Worm (Caenorhabditis elegans) whole organism, L3 larva: Measurements from ENCODE around the gene fbxc-36.
"Not testable (repeated sequence)": the region's sequence is repeated elsewhere in the genome, so short reads cannot be mapped to it uniquely, and the experiment has no call there.

ENCODE experiments used
- ama-1 ChIP-seq: fragments of 150-350 bp; optimal IDR thresholded peaks from 2 replicates; lab custom pipeline; 2018
- ceh-82 ChIP-seq: fragments of 150-350 bp; optimal IDR thresholded peaks from 2 replicates; lab custom pipeline; 2014; ENCODE audit warnings: missing biosample characterization, missing genetic modification characterization
- ceh-9 ChIP-seq: sonication (generic microtip); optimal IDR thresholded peaks from 2 replicates; lab custom pipeline; 2018; ENCODE audit warnings: missing biosample characterization, missing genetic modification characterization
- daf-12 ChIP-seq: fragments of 150-350 bp; optimal IDR thresholded peaks from 2 replicates; lab custom pipeline; 2014; ENCODE audit warnings: missing biosample characterization, missing genetic modification reagents, missing genetic modification characterization
- egl-27 ChIP-seq: sonication (generic microtip); optimal IDR thresholded peaks from 4 replicates; lab custom pipeline; 2017; ENCODE audit warnings: missing biosample characterization, missing genetic modification reagents, missing genetic modification characterization
- egl-5 ChIP-seq: fragments of 150-350 bp; optimal IDR thresholded peaks from 2 replicates; lab custom pipeline; 2017; ENCODE audit warnings: missing biosample characterization, missing genetic modification reagents, missing genetic modification characterization, inconsistent platforms
- elt-2 ChIP-seq: sonication (generic microtip); optimal IDR thresholded peaks from 2 replicates; lab custom pipeline; 2016; ENCODE audit warnings: missing genetic modification reagents, mild to moderate bottlenecking, missing genetic modification characterization, missing compliant biosample characterization
- eor-1 ChIP-seq, 2 experiments: fragments of 150-350 bp; optimal IDR thresholded peaks; 2 replicates each; lab custom pipeline; 2014 to 2018; ENCODE audit warnings: missing biosample characterization in 2 of 2, missing genetic modification characterization in 2 of 2
- fkh-10 ChIP-seq: sonication (generic microtip); optimal IDR thresholded peaks from 2 replicates; lab custom pipeline; 2017; ENCODE audit warnings: missing biosample characterization, missing genetic modification reagents, missing genetic modification characterization
- fkh-2 ChIP-seq: fragments of 150-350 bp; optimal IDR thresholded peaks from 2 replicates; lab custom pipeline; 2014; ENCODE audit warnings: missing biosample characterization, missing genetic modification reagents, missing genetic modification characterization
- fos-1 ChIP-seq: fragments of 150-350 bp; optimal IDR thresholded peaks from 2 replicates; lab custom pipeline; 2014; ENCODE audit warnings: missing biosample characterization, missing genetic modification characterization
- hmg-11 ChIP-seq: sonication (generic microtip); optimal IDR thresholded peaks from 2 replicates; lab custom pipeline; 2016; ENCODE audit warnings: missing genetic modification characterization, missing compliant biosample characterization
- lin-15B ChIP-seq: fragments of 150-350 bp; optimal IDR thresholded peaks from 2 replicates; lab custom pipeline; 2014; ENCODE audit warnings: missing biosample characterization, missing genetic modification characterization
- lin-39 ChIP-seq: fragments of 150-350 bp; optimal IDR thresholded peaks from 2 replicates; lab custom pipeline; 2018; ENCODE audit warnings: missing biosample characterization, missing genetic modification reagents, missing genetic modification characterization
- mdl-1 ChIP-seq: fragments of 150-350 bp; optimal IDR thresholded peaks from 2 replicates; lab custom pipeline; 2014; ENCODE audit warnings: missing biosample characterization, missing genetic modification characterization
- mml-1 ChIP-seq: fragments of 150-350 bp; sonication (generic microtip); optimal IDR thresholded peaks from 3 replicates; lab custom pipeline; 2014; ENCODE audit warnings: missing biosample characterization, missing genetic modification characterization
- nfya-1 ChIP-seq: sonication (generic microtip); optimal IDR thresholded peaks from 2 replicates; lab custom pipeline; 2017; ENCODE audit warnings: missing genetic modification characterization, mild to moderate bottlenecking, missing compliant biosample characterization, antibody characterized with exemption, moderate library complexity; ENCODE audit not compliant: insufficient read depth
- nhr-11 ChIP-seq: fragments of 150-350 bp; optimal IDR thresholded peaks from 2 replicates; lab custom pipeline; 2014; ENCODE audit warnings: missing biosample characterization, missing genetic modification characterization
- nhr-12 ChIP-seq: fragments of 150-350 bp; optimal IDR thresholded peaks from 2 replicates; lab custom pipeline; 2014; ENCODE audit warnings: missing biosample characterization, missing genetic modification characterization
- nhr-237 ChIP-seq: fragments of 150-350 bp; optimal IDR thresholded peaks from 2 replicates; lab custom pipeline; 2014; ENCODE audit warnings: missing biosample characterization, missing genetic modification characterization
- nhr-43 ChIP-seq: sonication (generic microtip); optimal IDR thresholded peaks from 2 replicates; lab custom pipeline; 2016; ENCODE audit warnings: mild to moderate bottlenecking, missing genetic modification characterization, missing compliant biosample characterization; ENCODE audit not compliant: poor library complexity, severe bottlenecking
- nhr-67 ChIP-seq: fragments of 150-350 bp; optimal IDR thresholded peaks from 2 replicates; lab custom pipeline; 2014; ENCODE audit warnings: missing biosample characterization, missing genetic modification characterization
- nhr-76 ChIP-seq: fragments of 150-350 bp; sonication (generic microtip); optimal IDR thresholded peaks from 5 replicates; lab custom pipeline; 2014; ENCODE audit warnings: missing biosample characterization, missing genetic modification characterization
- pha-4 ChIP-seq: fragments of 150-350 bp; optimal IDR thresholded peaks from 2 replicates; lab custom pipeline; 2014; ENCODE audit warnings: missing biosample characterization, missing genetic modification reagents, missing genetic modification characterization
- pqm-1 ChIP-seq: fragments of 150-350 bp; optimal IDR thresholded peaks from 2 replicates; lab custom pipeline; 2017; ENCODE audit warnings: missing biosample characterization, missing genetic modification characterization, inconsistent platforms
- sea-2 ChIP-seq: fragments of 150-350 bp; sonication (generic microtip); optimal IDR thresholded peaks from 4 replicates; lab custom pipeline; 2014; ENCODE audit warnings: missing biosample characterization, missing genetic modification reagents, missing genetic modification characterization
- snpc-4 ChIP-seq: fragments of 150-350 bp; optimal IDR thresholded peaks from 2 replicates; lab custom pipeline; 2014; ENCODE audit warnings: missing biosample characterization, missing genetic modification characterization
- tbx-2 ChIP-seq: sonication (generic microtip); optimal IDR thresholded peaks from 2 replicates; lab custom pipeline; 2016; ENCODE audit warnings: mild to moderate bottlenecking, missing genetic modification characterization, missing compliant biosample characterization
- unc-39 ChIP-seq: sonication (generic microtip); optimal IDR thresholded peaks from 4 replicates; lab custom pipeline; 2017; ENCODE audit warnings: missing biosample characterization, missing genetic modification characterization
- unc-62 ChIP-seq: fragments of 150-350 bp; sonication (generic microtip); optimal IDR thresholded peaks from 4 replicates; lab custom pipeline; 2014; ENCODE audit warnings: missing biosample characterization, missing genetic modification reagents, missing genetic modification characterization
- zag-1 ChIP-seq: fragments of 150-350 bp; optimal IDR thresholded peaks from 2 replicates; lab custom pipeline; 2014; ENCODE audit warnings: missing biosample characterization, missing genetic modification characterization

Gene fbxc-36

ce11 chrII:972850-973249, 32.1 kb downstream of the fbxc-36 start, which contains the start of gene C32B5.15:
C32B5.15 (minus strand) TSS chrII:972950.
- TF ChIP-seq fkh-2 (tag; lab: Kevin White, UChicago) = no peak
- TF ChIP-seq nhr-43 (tag; lab: Kevin White, UChicago) = no peak
- no peak for TF ChIP-seq fos-1 (tag; lab: Kevin White, UChicago)
- no peak for TF ChIP-seq snpc-4 (tag; lab: Kevin White, UChicago)
- no peak for TF ChIP-seq nhr-11 (tag; lab: Kevin White, UChicago)
- TF ChIP-seq tbx-2 (tag; lab: Kevin White, UChicago) = no peak
- no peak for TF ChIP-seq sea-2 (GFP tag; lab: Kevin White, UChicago)
- no peak for TF ChIP-seq pha-4 (tag; lab: Kevin White, UChicago)
- TF ChIP-seq unc-62 (GFP tag; lab: Kevin White, UChicago) = no peak
- no peak for TF ChIP-seq lin-39 (tag; lab: Kevin White, UChicago)
- TF ChIP-seq nhr-12 (tag; lab: Kevin White, UChicago) = no peak
- no peak for TF ChIP-seq zag-1 (tag; lab: Kevin White, UChicago)
- TF ChIP-seq lin-15B (tag; lab: Kevin White, UChicago) = no peak

- TF ChIP-seq mdl-1 (no peak), pha-4 (tag; lab: Kevin White, UChicago) (no peak), nhr-237 (tag; lab: Kevin White, UChicago) (no peak), pqm-1 (no peak), tbx-2 (tag; lab: Kevin White, UChicago) (no peak), ceh-82 (tag; lab: Kevin White, UChicago) (no peak), daf-12 (no peak), nhr-43 (tag; lab: Kevin White, UChicago) (no peak), ama-1 (lab: Kevin White, UChicago) (no peak), ceh-9 (tag; lab: Kevin White, UChicago) (no peak), elt-2 (tag; lab: Kevin White, UChicago) (no peak), nhr-76 (tag; lab: Kevin White, UChicago) (no peak)
These were observed 33.2 kb downstream of the fbxc-36 start, which contains the start of gene fbxc-14 for ce11 chrII:973999-974398. fbxc-14 (plus strand) TSS chrII:974299.

- TF ChIP-seq nhr-12 (tag; lab: Kevin White, UChicago) (no peak), nhr-11 (tag; lab: Kevin White, UChicago) (no peak), nhr-67 (no peak), ceh-82 (tag; lab: Kevin White, UChicago) (no peak), egl-27 (tag; lab: Kevin White, UChicago) (no peak), mml-1 (no peak), pqm-1 (no peak), lin-39 (tag; lab: Kevin White, UChicago) (no peak), hmg-11 (tag; lab: Kevin White, UChicago) (no peak), zag-1 (tag; lab: Kevin White, UChicago) (no peak)
These were observed 38.4 kb downstream of the fbxc-36 start, which contains the start of the genes fbxc-17 and fbxc-15 for ce11 chrII:979135-979534. fbxc-17 (minus strand) TSS chrII:979235. fbxc-15 (plus strand) TSS chrII:979423.

ce11 chrII:982842-983241, 42.1 kb downstream of the fbxc-36 start, which contains the start of gene srh-274:
srh-274 (plus strand) TSS chrII:983142.
- TF ChIP-seq fkh-10 (GFP tag; lab: Kevin White, UChicago) = no peak
- no peak for TF ChIP-seq unc-39 (tag; lab: Kevin White, UChicago)
- no peak for TF ChIP-seq ama-1 (lab: Kevin White, UChicago)

- not testable (repeated sequence) for TF ChIP-seq fkh-2, hmg-11, snpc-4 (tag; lab: Kevin White, UChicago)
These were observed 44.9 kb downstream of the fbxc-36 start, which contains the start of gene fbxc-40 for ce11 chrII:985703-986102. fbxc-40 (plus strand) TSS chrII:986003.

- TF ChIP-seq tbx-2 (tag; lab: Kevin White, UChicago) (no peak), nhr-67 (no peak), eor-1 (tag; optimal IDR thresholded peaks at IDR 0.05; lab: Kevin White, UChicago) (no peak), nfya-1 (tag; lab: Kevin White, UChicago) (no peak), egl-5 (tag; lab: Kevin White, UChicago) (no peak)
- TF ChIP-seq, all 47 proteins: peak for 0
These were observed 47.7 kb downstream of the fbxc-36 start, which contains the start of gene fbxc-39 for ce11 chrII:988437-988836. fbxc-39 (plus strand) TSS chrII:988737.
